Fruit fly (Drosophila melanogaster) whole organism: Measurements from ENCODE around the gene Kul.

Experiments used
- CG8478 ChIP-seq: fragments of >200 bp; optimal IDR thresholded peaks from 2 replicates; lab custom pipeline; 2018; ENCODE audit warnings: inconsistent platforms
- Dll ChIP-seq: fragments of >200 bp; optimal IDR thresholded peaks from 2 replicates; lab custom pipeline; 2017
- EcR ChIP-seq, 2 experiments: fragments of >200 bp; optimal IDR thresholded peaks; 2 replicates each; lab custom pipeline; 2017; ENCODE audit warnings: missing biosample characterization in 2 of 2, missing genetic modification characterization in 2 of 2, missing genetic modification reagents in 2 of 2
- pan ChIP-seq: fragments of >200 bp; optimal IDR thresholded peaks from 2 replicates; lab custom pipeline; 2017
- psq ChIP-seq: fragments of >200 bp; optimal IDR thresholded peaks from 2 replicates; lab custom pipeline; 2017
- usp ChIP-seq: fragments of >200 bp; optimal IDR thresholded peaks from 2 replicates; lab custom pipeline; 2017; ENCODE audit warnings: missing biosample characterization, missing genetic modification characterization, mixed read lengths

The Kul gene

dm6 chr3R:29725577-29726240 is at the start of gene Kul:
TSS of gene Kul (plus strand) at chr3R:29725830.
- TF ChIP-seq Dll (lab: Kevin White, UChicago) (no peak), EcR (GFP tag; optimal IDR thresholded peaks at IDR 0.05; lab: Kevin White, UChicago) (no peak), usp (GFP tag; lab: Kevin White, UChicago) (no peak), pan (lab: Kevin White, UChicago) (no peak), CG8478 (lab: Kevin White, UChicago) (no peak), psq (lab: Kevin White, UChicago) (no peak)

DNA sequence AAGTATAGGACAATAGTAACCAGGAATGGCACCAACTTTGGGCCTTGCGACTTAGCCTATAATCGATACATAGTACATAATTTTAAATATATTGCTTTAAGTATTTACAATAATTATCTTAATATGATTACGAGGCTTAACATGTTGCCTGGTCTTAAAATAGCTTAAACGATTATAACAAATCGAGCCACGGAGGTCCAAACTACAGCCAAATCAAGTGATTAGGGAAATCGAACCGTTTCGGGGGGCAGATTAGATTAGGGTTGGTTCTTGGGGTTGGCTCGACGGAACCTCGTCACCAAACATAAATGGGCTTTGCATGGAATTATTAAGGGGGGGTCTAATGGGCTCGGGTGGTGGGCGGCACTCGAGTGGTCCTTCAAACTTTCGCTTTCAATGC is 44.4 kb upstream of the Kul start:
- TF ChIP-seq usp (GFP tag; lab: Kevin White, UChicago) (no peak), Dll (lab: Kevin White, UChicago) (no peak), EcR (GFP tag; optimal IDR thresholded peaks at IDR 0.05; lab: Kevin White, UChicago) (no peak), pan (lab: Kevin White, UChicago) (no peak), CG8478 (lab: Kevin White, UChicago) (no peak)

dm6 chr3R:29682152-29682600 is 43.5 kb upstream of the Kul start, which contains the start of the genes CG7582 and Gycalpha99B:
TSS of gene CG7582 (minus strand) at chr3R:29682278.
TSS of gene Gycalpha99B (plus strand) at chr3R:29682503.
- TF ChIP-seq usp (GFP tag; lab: Kevin White, UChicago) (no peak), pan (lab: Kevin White, UChicago) (no peak), EcR (GFP tag; optimal IDR thresholded peaks at IDR 0.05; lab: Kevin White, UChicago) (no peak), Dll (lab: Kevin White, UChicago) (peak; percentile 86)

DNA sequence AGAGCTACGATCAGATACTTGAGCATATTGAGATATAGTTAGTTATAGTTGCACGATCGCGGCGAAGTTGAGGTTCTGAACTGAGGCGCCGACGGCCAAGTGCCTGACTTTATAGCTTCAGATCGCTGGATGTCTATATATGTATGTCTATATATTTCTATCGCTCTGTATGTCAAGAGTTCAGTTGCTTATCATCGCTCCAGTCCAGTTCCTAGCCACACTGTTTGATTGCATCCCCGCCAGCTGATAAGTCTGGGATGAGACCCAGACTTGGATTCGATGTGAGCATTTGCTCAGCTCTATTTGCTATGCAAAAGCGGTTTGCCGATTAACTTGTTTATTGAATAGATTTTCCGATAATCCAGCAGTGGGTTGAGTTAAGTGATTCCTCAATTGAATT is 38.9 kb upstream of the Kul start:
- TF ChIP-seq EcR (GFP tag; optimal IDR thresholded peaks at IDR 0.05; lab: Kevin White, UChicago) (no peak), psq (lab: Kevin White, UChicago) (no peak), CG8478 (lab: Kevin White, UChicago) (no peak), usp (GFP tag; lab: Kevin White, UChicago) (no peak), pan (lab: Kevin White, UChicago) (no peak), Dll (lab: Kevin White, UChicago) (no peak)

- no peak for TF ChIP-seq EcR (GFP tag; optimal IDR thresholded peaks at IDR 0.05; lab: Kevin White, UChicago)
- TF ChIP-seq psq (lab: Kevin White, UChicago), result no peak
- no peak for TF ChIP-seq usp (GFP tag; lab: Kevin White, UChicago)
- TF ChIP-seq Dll (lab: Kevin White, UChicago), result no peak
- no peak for TF ChIP-seq CG8478 (lab: Kevin White, UChicago)
- TF ChIP-seq pan (lab: Kevin White, UChicago), result no peak
Measured at dm6 chr3R:29689211-29689610, 36.4 kb upstream of the Kul start, which contains the start of gene Obp99c. TSS of gene Obp99c (minus strand) at chr3R:29689311.

- no peak for TF ChIP-seq CG8478 (lab: Kevin White, UChicago)
- TF ChIP-seq Dll (lab: Kevin White, UChicago), result no peak
- TF ChIP-seq usp (GFP tag; lab: Kevin White, UChicago), result no peak
- no peak for TF ChIP-seq EcR (GFP tag; optimal IDR thresholded peaks at IDR 0.05; lab: Kevin White, UChicago)
- TF ChIP-seq pan (lab: Kevin White, UChicago), result no peak
- TF ChIP-seq psq (lab: Kevin White, UChicago), result no peak
Measured at dm6 chr3R:29689833-29690538, 35.6 kb upstream of the Kul start.

- no peak for TF ChIP-seq CG8478 (lab: Kevin White, UChicago)
- TF ChIP-seq usp (GFP tag; lab: Kevin White, UChicago), result no peak
- TF ChIP-seq pan (lab: Kevin White, UChicago), result no peak
- no peak for TF ChIP-seq EcR (GFP tag; optimal IDR thresholded peaks at IDR 0.05; lab: Kevin White, UChicago)
- TF ChIP-seq psq (lab: Kevin White, UChicago), result no peak
- no peak for TF ChIP-seq Dll (lab: Kevin White, UChicago)
Measured at dm6 chr3R:29690539-29690852, 35.1 kb upstream of the Kul start.

DNA sequence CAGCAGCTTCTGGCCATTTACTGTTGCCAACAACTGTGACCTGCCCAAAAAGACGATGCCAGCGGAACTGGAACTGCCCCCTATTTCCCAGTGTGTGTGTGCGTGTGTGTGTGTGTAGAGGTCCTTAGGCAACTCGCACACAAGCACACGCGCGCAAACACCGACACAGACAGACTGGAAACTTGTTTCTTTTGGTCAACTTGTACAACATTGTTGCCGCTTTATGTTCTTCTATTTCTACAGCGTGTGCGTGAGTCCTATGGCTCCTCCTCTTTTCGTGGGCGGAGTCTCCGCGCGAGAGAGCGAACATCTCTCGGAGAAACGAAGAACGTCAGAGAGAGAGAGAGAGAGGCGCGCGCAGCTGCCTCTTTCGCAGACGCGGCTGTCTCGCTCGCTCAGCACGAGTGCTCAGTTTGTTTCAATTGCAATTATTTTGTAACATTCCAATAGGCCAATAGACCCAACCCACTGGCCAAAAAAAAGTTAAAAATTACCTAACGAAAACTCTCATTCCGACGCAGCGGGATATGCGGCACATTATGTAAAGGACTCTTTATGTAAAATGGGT is 34.6 kb upstream of the Kul start:
- TF ChIP-seq EcR (GFP tag; optimal IDR thresholded peaks at IDR 0.05; lab: Kevin White, UChicago), result no peak
- no peak for TF ChIP-seq psq (lab: Kevin White, UChicago)
- no peak for TF ChIP-seq usp (GFP tag; lab: Kevin White, UChicago)
- no peak for TF ChIP-seq pan (lab: Kevin White, UChicago)
- no peak for TF ChIP-seq CG8478 (lab: Kevin White, UChicago)
- no peak for TF ChIP-seq Dll (lab: Kevin White, UChicago)

- TF ChIP-seq usp (GFP tag; lab: Kevin White, UChicago) (no peak), pan (lab: Kevin White, UChicago) (no peak), EcR (GFP tag; optimal IDR thresholded peaks at IDR 0.05; lab: Kevin White, UChicago) (no peak), Dll (lab: Kevin White, UChicago) (no peak), CG8478 (lab: Kevin White, UChicago) (no peak), psq (lab: Kevin White, UChicago) (no peak)
Measured at dm6 chr3R:29692009-29692641, 33.5 kb upstream of the Kul start, which contains the start of gene dmrt99B. TSS of gene dmrt99B (plus strand) at chr3R:29692591.

- TF ChIP-seq usp (GFP tag; lab: Kevin White, UChicago) (no peak), pan (lab: Kevin White, UChicago) (no peak), Dll (lab: Kevin White, UChicago) (no peak)
Measured at dm6 chr3R:29695744-29696143, 29.9 kb upstream of the Kul start.
